Worm (Caenorhabditis elegans): ENCODE data around the gene let-268.

The let-268 gene

ce11 chrII:10025059-10025458 lies 14.7 kb downstream of the let-268 start:
- TF ChIP-seq sma-9 (GFP tag; optimal IDR thresholded peaks at IDR 0.05) (no peak), sma-9 (tag; optimal IDR thresholded peaks at IDR 0.05) (no peak), crh-2 (tag; optimal IDR thresholded peaks at IDR 0.05) (no peak), unc-55 (GFP tag; optimal IDR thresholded peaks at IDR 0.05) (no peak), nhr-129 (tag; optimal IDR thresholded peaks at IDR 0.05) (peak; percentile 58), dmd-4 (tag; optimal IDR thresholded peaks at IDR 0.05) (no peak), ztf-4 (tag; optimal IDR thresholded peaks at IDR 0.05) (no peak)

ce11 chrII:10021749-10022148 lies 18.0 kb downstream of the let-268 start:
- TF ChIP-seq egl-27 (tag; optimal IDR thresholded peaks at IDR 0.05) (no peak), blmp-1 (tag; optimal IDR thresholded peaks at IDR 0.05; ENCODE audit: insufficient read depth) (no peak), nhr-21 (tag; optimal IDR thresholded peaks at IDR 0.05) (no peak), mab-5 (tag; optimal IDR thresholded peaks at IDR 0.05) (no peak), sma-3 (GFP tag; optimal IDR thresholded peaks at IDR 0.05) (no peak), zag-1 (tag; optimal IDR thresholded peaks at IDR 0.05) (no peak), unc-39 (tag; optimal IDR thresholded peaks at IDR 0.05) (no peak), ama-1 (optimal IDR thresholded peaks at IDR 0.05) (no peak), nhr-23 (tag; optimal IDR thresholded peaks at IDR 0.05) (no peak), nhr-237 (tag; optimal IDR thresholded peaks at IDR 0.05) (no peak), nhr-6 (tag; optimal IDR thresholded peaks at IDR 0.05) (no peak), mdl-1 (tag; optimal IDR thresholded peaks at IDR 0.05) (no peak), nhr-25 (tag; optimal IDR thresholded peaks at IDR 0.05) (no peak), elt-3 (tag; optimal IDR thresholded peaks at IDR 0.05) (no peak), lin-11 (tag; optimal IDR thresholded peaks at IDR 0.05) (no peak), ceh-82 (tag; optimal IDR thresholded peaks at IDR 0.05) (no peak), fos-1 (tag; optimal IDR thresholded peaks at IDR 0.05) (no peak), R02D3.7 (tag; optimal IDR thresholded peaks at IDR 0.05) (no peak), mbf-1 (tag; optimal IDR thresholded peaks at IDR 0.05) (no peak), ztf-11 (tag; optimal IDR thresholded peaks at IDR 0.05) (no peak)

ce11 chrII:10019669-10020068 lies 20.1 kb downstream of the let-268 start:
- TF ChIP-seq unc-62 (GFP tag; optimal IDR thresholded peaks at IDR 0.05) = no peak
- no peak for TF ChIP-seq nhr-10 (tag; optimal IDR thresholded peaks at IDR 0.05)
- TF ChIP-seq gmeb-1 (tag; optimal IDR thresholded peaks at IDR 0.05) = peak; percentile 30
- TF ChIP-seq snpc-4 (tag; optimal IDR thresholded peaks at IDR 0.05) = no peak
- peak; percentile 59 for TF ChIP-seq nhr-25 (tag; optimal IDR thresholded peaks at IDR 0.05)

ce11 chrII:10017528-10017927 lies 22.3 kb downstream of the let-268 start:
- TF ChIP-seq snpc-4 (tag; optimal IDR thresholded peaks at IDR 0.05) = no peak
- TF ChIP-seq lin-11 (tag; optimal IDR thresholded peaks at IDR 0.05) = no peak
- TF ChIP-seq elt-3 (tag; optimal IDR thresholded peaks at IDR 0.05) = no peak
- no peak for TF ChIP-seq lin-13 (GFP tag; optimal IDR thresholded peaks at IDR 0.05)
- no peak for TF ChIP-seq nhr-129 (tag; optimal IDR thresholded peaks at IDR 0.05)
- no peak for TF ChIP-seq Y55F3AM.14 (GFP tag; optimal IDR thresholded peaks at IDR 0.05)
- TF ChIP-seq mdl-1 (tag; optimal IDR thresholded peaks at IDR 0.05) = no peak
- TF ChIP-seq nhr-77 (tag; optimal IDR thresholded peaks at IDR 0.05) = no peak
- TF ChIP-seq dmd-4 (tag; optimal IDR thresholded peaks at IDR 0.05) = no peak
- no peak for TF ChIP-seq sem-4 (tag; optimal IDR thresholded peaks at IDR 0.05)
- TF ChIP-seq egl-27 (tag; optimal IDR thresholded peaks at IDR 0.05) = no peak
- no peak for TF ChIP-seq nhr-25 (tag; optimal IDR thresholded peaks at IDR 0.05)
- TF ChIP-seq nhr-6 (tag; optimal IDR thresholded peaks at IDR 0.05) = no peak
- TF ChIP-seq F13H6.1 (tag; optimal IDR thresholded peaks at IDR 0.05) = no peak
- TF ChIP-seq unc-62 (GFP tag; optimal IDR thresholded peaks at IDR 0.05) = no peak

ce11 chrII:10016013-10016412 lies 23.8 kb downstream of the let-268 start, which contains the start of gene lec-2:
TSS of gene lec-2 (minus strand) at chrII:10016183.
- TF ChIP-seq ztf-1 (GFP tag; conservative IDR thresholded peaks at IDR 0.05) = no peak
- peak; percentile 24 for TF ChIP-seq lin-11 (tag; optimal IDR thresholded peaks at IDR 0.05)
- peak; percentile 10 for TF ChIP-seq sma-3 (GFP tag; optimal IDR thresholded peaks at IDR 0.05)
- peak; percentile 6 to 12 for TF ChIP-seq mdl-1 (tag; optimal IDR thresholded peaks at IDR 0.05)
- no peak for TF ChIP-seq elt-1 (tag; optimal IDR thresholded peaks at IDR 0.05)
- no peak for TF ChIP-seq lin-39 (tag; optimal IDR thresholded peaks at IDR 0.05)
- no peak for TF ChIP-seq aly-2 (tag; optimal IDR thresholded peaks at IDR 0.05)
- TF ChIP-seq lsy-2 (tag; optimal IDR thresholded peaks at IDR 0.05) = no peak
- no peak for TF ChIP-seq nhr-23 (tag; optimal IDR thresholded peaks at IDR 0.05)
- TF ChIP-seq nhr-129 (tag; optimal IDR thresholded peaks at IDR 0.05) = peak; percentile 44
- no peak for TF ChIP-seq nhr-12 (tag; optimal IDR thresholded peaks at IDR 0.05)
- no peak for TF ChIP-seq unc-62 (GFP tag; optimal IDR thresholded peaks at IDR 0.05)
- TF ChIP-seq ztf-4 (tag; optimal IDR thresholded peaks at IDR 0.05) = no peak
- TF ChIP-seq sma-9 (GFP tag; optimal IDR thresholded peaks at IDR 0.05) = peak; percentile 36
- no peak for TF ChIP-seq sma-9 (tag; optimal IDR thresholded peaks at IDR 0.05)
- no peak for TF ChIP-seq alr-1 (tag; optimal IDR thresholded peaks at IDR 0.05)
- no peak for TF ChIP-seq ceh-16 (tag; optimal IDR thresholded peaks at IDR 0.05)
- TF ChIP-seq fos-1 (tag; optimal IDR thresholded peaks at IDR 0.05) = no peak
- peak; percentile 40 for TF ChIP-seq F13H6.1 (tag; optimal IDR thresholded peaks at IDR 0.05)
